Worm (Caenorhabditis elegans): ENCODE data around the gene C18H7.12.

DNA sequence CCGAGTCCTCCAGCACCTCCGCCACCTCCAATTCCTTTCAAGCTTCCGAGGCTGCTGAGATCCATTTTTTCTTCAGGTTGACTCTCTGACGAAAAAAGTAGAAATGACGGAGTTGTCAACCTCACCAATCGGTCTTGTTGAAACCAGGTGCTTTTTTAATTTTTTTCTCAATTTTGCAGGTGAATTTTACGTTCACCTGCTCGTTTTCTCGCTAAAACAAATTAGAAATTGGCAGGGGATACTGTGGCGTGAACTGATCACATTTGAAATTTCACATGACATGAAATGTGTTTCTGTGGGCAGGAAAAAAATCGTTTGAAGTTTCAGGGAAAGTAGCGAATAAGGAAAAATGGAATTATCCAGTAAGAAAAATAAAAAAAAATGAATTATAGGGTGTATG lies 4.8 kb upstream of the C18H7.12 start, which contains the start of gene C18H7.6:
- TF ChIP-seq nhr-76 (tag; optimal IDR thresholded peaks at IDR 0.05) (no peak), hlh-11 (tag; optimal IDR thresholded peaks at IDR 0.05) (no peak), mdl-1 (tag; optimal IDR thresholded peaks at IDR 0.05) (no peak), pha-4 (GFP tag; IDR thresholded peaks at IDR 0.05) (no peak), pha-4 (tag; optimal IDR thresholded peaks at IDR 0.05) (no peak), nhr-77 (tag; optimal IDR thresholded peaks at IDR 0.05) (no peak), fos-1 (tag; optimal IDR thresholded peaks at IDR 0.05) (no peak), aly-2 (tag; optimal IDR thresholded peaks at IDR 0.05) (no peak), lsy-2 (tag; optimal IDR thresholded peaks at IDR 0.05) (no peak), F49E8.2 (tag; optimal IDR thresholded peaks at IDR 0.05; ENCODE audit: borderline replicate concordance) (no peak), nhr-102 (tag; optimal IDR thresholded peaks at IDR 0.05) (no peak)
